Worm (Caenorhabditis elegans) whole organism, mixed stage, embryonic: ENCODE results near the gene sri-33.
"Not testable (repeated sequence)": the region's sequence is repeated elsewhere in the genome, so short reads cannot be mapped to it uniquely, and the experiment has no call there.

Source experiments
- blmp-1 ChIP-seq: fragments of 150-350 bp; optimal IDR thresholded peaks from 2 replicates; lab custom pipeline; 2014; ENCODE audit warnings: missing biosample characterization, missing genetic modification characterization
- ceh-39 ChIP-seq: fragments of 150-350 bp; optimal IDR thresholded peaks from 2 replicates; lab custom pipeline; 2014; ENCODE audit warnings: missing biosample characterization, missing genetic modification characterization
- ceh-43 ChIP-seq: fragments of 200-800 bp; sonication (Bioruptor generic); optimal IDR thresholded peaks from 2 replicates; lab custom pipeline; 2018; ENCODE audit warnings: mild to moderate bottlenecking, missing genetic modification characterization, moderate library complexity, missing compliant biosample characterization
- ceh-83 ChIP-seq: fragments of 200-800 bp; sonication (Bioruptor generic); optimal IDR thresholded peaks from 2 replicates; lab custom pipeline; 2018; ENCODE audit warnings: mild to moderate bottlenecking, missing genetic modification characterization, missing compliant biosample characterization
- ces-1 ChIP-seq: fragments of 150-350 bp; optimal IDR thresholded peaks from 2 replicates; lab custom pipeline; 2014; ENCODE audit warnings: missing biosample characterization, missing genetic modification reagents, missing genetic modification characterization
- cnd-1 ChIP-seq: fragments of 200-800 bp; sonication (Bioruptor generic); optimal IDR thresholded peaks from 2 replicates; lab custom pipeline; 2018; ENCODE audit warnings: mild to moderate bottlenecking, missing genetic modification characterization, missing compliant biosample characterization
- drap-1 ChIP-seq: fragments of 200-800 bp; sonication (Bioruptor generic); optimal IDR thresholded peaks from 3 replicates; lab custom pipeline; 2018; ENCODE audit warnings: mild to moderate bottlenecking, missing genetic modification characterization, missing compliant biosample characterization
- elt-1 ChIP-seq: sonication (generic microtip); optimal IDR thresholded peaks from 2 replicates; lab custom pipeline; 2017; ENCODE audit warnings: missing genetic modification characterization, mild to moderate bottlenecking, missing compliant biosample characterization, antibody characterized with exemption, moderate library complexity, borderline replicate concordance; ENCODE audit not compliant: insufficient read depth
- elt-3 ChIP-seq: fragments of 150-350 bp; optimal IDR thresholded peaks from 2 replicates; lab custom pipeline; 2014; ENCODE audit warnings: missing biosample characterization, missing genetic modification characterization
- ham-2 ChIP-seq: fragments of 200-800 bp; sonication (Bioruptor generic); optimal IDR thresholded peaks from 2 replicates; lab custom pipeline; 2018; ENCODE audit warnings: mild to moderate bottlenecking, missing genetic modification characterization, missing compliant biosample characterization
- hlh-1 ChIP-seq: fragments of 150-350 bp; optimal IDR thresholded peaks from 2 replicates; lab custom pipeline; 2014; ENCODE audit warnings: missing biosample characterization, missing genetic modification reagents, missing genetic modification characterization
- lin-13 ChIP-seq: fragments of 150-350 bp; optimal IDR thresholded peaks from 2 replicates; lab custom pipeline; 2014; ENCODE audit warnings: missing biosample characterization, missing genetic modification characterization
- mab-5 ChIP-seq: fragments of 150-350 bp; optimal IDR thresholded peaks from 2 replicates; lab custom pipeline; 2014; ENCODE audit warnings: missing biosample characterization, missing genetic modification characterization
- mep-1 ChIP-seq: fragments of 150-350 bp; optimal IDR thresholded peaks from 2 replicates; lab custom pipeline; 2017; ENCODE audit warnings: missing biosample characterization, missing genetic modification reagents, missing genetic modification characterization, inconsistent platforms
- mls-2 ChIP-seq: sonication (generic microtip); optimal IDR thresholded peaks from 2 replicates; lab custom pipeline; 2016; ENCODE audit warnings: mild to moderate bottlenecking, missing genetic modification characterization, moderate library complexity, missing compliant biosample characterization
- nhr-12 ChIP-seq: fragments of 150-350 bp; optimal IDR thresholded peaks from 2 replicates; lab custom pipeline; 2014; ENCODE audit warnings: missing biosample characterization, missing genetic modification characterization
- nhr-2 ChIP-seq: fragments of 150-350 bp; optimal IDR thresholded peaks from 2 replicates; lab custom pipeline; 2014; ENCODE audit warnings: missing biosample characterization, missing genetic modification characterization
- nhr-237 ChIP-seq: fragments of 150-350 bp; optimal IDR thresholded peaks from 2 replicates; lab custom pipeline; 2014; ENCODE audit warnings: missing biosample characterization, missing genetic modification characterization
- nhr-28 ChIP-seq: fragments of 150-350 bp; optimal IDR thresholded peaks from 2 replicates; lab custom pipeline; 2014; ENCODE audit warnings: missing biosample characterization, missing genetic modification characterization
- snpc-4 ChIP-seq: fragments of 150-350 bp; optimal IDR thresholded peaks from 2 replicates; lab custom pipeline; 2014; ENCODE audit warnings: missing biosample characterization, missing genetic modification characterization
- sptf-1 ChIP-seq: sonication (generic microtip); optimal IDR thresholded peaks from 2 replicates; lab custom pipeline; 2017; ENCODE audit warnings: mild to moderate bottlenecking, missing genetic modification characterization, moderate library complexity, missing compliant biosample characterization
- tbx-8 ChIP-seq: fragments of 200-800 bp; sonication (Bioruptor generic); optimal IDR thresholded peaks from 2 replicates; lab custom pipeline; 2018; ENCODE audit warnings: mild to moderate bottlenecking, missing genetic modification characterization, moderate library complexity, missing compliant biosample characterization
- unc-39 ChIP-seq: fragments of 150-350 bp; optimal IDR thresholded peaks from 2 replicates; lab custom pipeline; 2014; ENCODE audit warnings: missing biosample characterization, missing genetic modification characterization
- unc-62 ChIP-seq: fragments of 150-350 bp; optimal IDR thresholded peaks from 2 replicates; lab custom pipeline; 2014; ENCODE audit warnings: missing biosample characterization, missing genetic modification reagents, missing genetic modification characterization
- zip-8 ChIP-seq: fragments of 150-350 bp; optimal IDR thresholded peaks from 2 replicates; lab custom pipeline; 2014; ENCODE audit warnings: missing biosample characterization, missing genetic modification characterization
- ztf-11 ChIP-seq: fragments of 150-350 bp; optimal IDR thresholded peaks from 2 replicates; lab custom pipeline; 2014; ENCODE audit warnings: missing biosample characterization, missing genetic modification characterization

The sri-33 gene

DNA sequence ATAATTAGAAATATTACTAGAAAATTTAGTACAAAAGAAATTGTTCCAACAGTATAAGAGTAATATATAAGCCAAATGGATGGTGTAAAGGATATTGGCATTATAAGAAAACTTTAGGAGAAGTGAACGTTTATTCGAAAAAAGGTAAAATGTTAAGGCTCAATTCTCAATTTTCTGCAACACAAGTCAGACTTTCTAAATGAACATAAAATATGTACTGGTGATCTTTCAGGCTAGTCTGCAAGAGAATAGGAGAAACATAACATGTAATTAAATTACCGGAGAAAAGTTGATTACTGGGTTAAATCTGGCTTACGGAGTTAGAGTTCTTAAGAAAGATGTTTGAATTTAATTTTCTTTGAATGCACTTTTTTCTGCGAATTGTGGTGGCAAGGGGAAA lies at the start of gene sri-33:
Gene sri-33, minus strand, starts transcription at position 101 of the 400 bp plus-strand sequence.
- no peak for TF ChIP-seq ceh-83 (GFP tag; lab: Kevin White, UChicago)
- TF ChIP-seq mls-2: no peak
- TF ChIP-seq blmp-1 (tag; lab: Kevin White, UChicago): no peak
- no peak for TF ChIP-seq nhr-2 (tag; lab: Kevin White, UChicago)
- TF ChIP-seq, all 35 proteins: peak for 0

- TF ChIP-seq ham-2 (GFP tag; lab: Kevin White, UChicago) (no peak), mep-1 (tag; lab: Kevin White, UChicago) (no peak), hlh-1 (tag; lab: Kevin White, UChicago) (no peak), blmp-1 (tag; lab: Kevin White, UChicago) (no peak), unc-39 (tag; lab: Kevin White, UChicago) (no peak), lin-13 (tag; lab: Kevin White, UChicago) (no peak), nhr-28 (tag; lab: Kevin White, UChicago) (no peak), ces-1 (GFP tag; lab: Kevin White, UChicago) (no peak), snpc-4 (tag; lab: Kevin White, UChicago) (no peak), sptf-1 (tag; lab: Kevin White, UChicago) (no peak), nhr-12 (tag; lab: Kevin White, UChicago) (no peak), ceh-83 (GFP tag; lab: Kevin White, UChicago) (no peak), elt-1 (tag; lab: Kevin White, UChicago) (no peak)
Measured at ce11 chrII:3203415-3203814, 46.8 kb upstream of the sri-33 start, which contains the start of gene sri-50. sri-50 (plus strand) TSS chrII:3203715.

ce11 chrII:3202519-3202918 lies 45.9 kb upstream of the sri-33 start, which contains the start of gene sri-53:
sri-53 (minus strand) TSS chrII:3202619.
- TF ChIP-seq nhr-12 (tag; lab: Kevin White, UChicago) (no peak), lin-13 (tag; lab: Kevin White, UChicago) (no peak)

- not testable (repeated sequence) for TF ChIP-seq elt-3, sptf-1, zip-8 (tag; lab: Kevin White, UChicago)
- TF ChIP-seq, all 35 proteins: peak for 0; not testable (repeated sequence) for 35
Measured at ce11 chrII:3201242-3201641, 44.6 kb upstream of the sri-33 start, which contains the start of gene sri-48. sri-48 (minus strand) TSS chrII:3201342.

- TF ChIP-seq ceh-43 (GFP tag; lab: Kevin White, UChicago) (no peak), ham-2 (GFP tag; lab: Kevin White, UChicago) (no peak), cnd-1 (tag; lab: Kevin White, UChicago) (no peak), ztf-11 (tag; lab: Kevin White, UChicago) (no peak), hlh-1 (tag; lab: Kevin White, UChicago) (no peak), nhr-28 (tag; lab: Kevin White, UChicago) (no peak), ceh-39 (tag; lab: Kevin White, UChicago) (no peak), nhr-12 (tag; lab: Kevin White, UChicago) (no peak), drap-1 (GFP tag; lab: Kevin White, UChicago) (no peak), zip-8 (tag; lab: Kevin White, UChicago) (no peak), mep-1 (tag; lab: Kevin White, UChicago) (no peak), nhr-237 (tag; lab: Kevin White, UChicago) (no peak), mls-2 (no peak), mab-5 (tag; lab: Kevin White, UChicago) (no peak), nhr-2 (tag; lab: Kevin White, UChicago) (no peak)
Measured at ce11 chrII:3198998-3199397, 42.3 kb upstream of the sri-33 start, which contains the start of gene sri-51. sri-51 (minus strand) TSS chrII:3199098.

- TF ChIP-seq unc-62 (GFP tag; lab: Kevin White, UChicago): no peak
Measured at ce11 chrII:3196966-3197365, 40.3 kb upstream of the sri-33 start, which contains the start of gene gcy-15. gcy-15 (minus strand) TSS chrII:3197066.

DNA sequence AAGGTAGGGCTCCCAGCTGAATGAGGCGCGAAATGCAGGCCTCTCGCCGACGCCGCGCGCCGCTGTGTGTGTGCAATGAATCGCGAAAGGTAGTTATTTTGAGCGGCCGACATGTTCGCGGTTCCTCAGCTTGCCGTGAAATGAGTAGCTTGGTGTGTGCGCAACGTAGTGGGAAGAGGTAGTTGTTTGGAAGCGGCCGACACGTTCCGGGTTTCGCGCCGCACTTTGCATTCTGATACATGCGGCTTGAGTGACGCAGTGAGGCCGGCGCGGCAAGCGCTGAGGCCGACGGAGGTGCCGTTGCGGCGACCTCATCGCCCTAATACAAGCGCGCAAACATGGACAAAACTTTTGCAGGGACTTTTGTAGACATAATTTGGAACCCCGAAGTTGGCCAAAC lies 39.1 kb upstream of the sri-33 start:
- TF ChIP-seq tbx-8 (GFP tag; lab: Kevin White, UChicago) (no peak), ceh-83 (GFP tag; lab: Kevin White, UChicago) (no peak)
